Fruit fly (Drosophila melanogaster) whole organism, adult: ENCODE data around the gene CG46281.

Source experiments
- CG11617 ChIP-seq: fragments of 200-800 bp; sonication (Bioruptor generic); optimal IDR thresholded peaks from 2 replicates; lab custom pipeline; 2017; ENCODE audit warnings: mild to moderate bottlenecking, missing biosample characterization, missing genetic modification reagents, missing genetic modification characterization
- Crg-1 ChIP-seq: fragments of 200-800 bp; sonication (Bioruptor generic); optimal IDR thresholded peaks from 2 replicates; lab custom pipeline; 2016; ENCODE audit warnings: missing biosample characterization, missing genetic modification characterization
- Hr96 ChIP-seq: fragments of 200-800 bp; sonication (Bioruptor generic); optimal IDR thresholded peaks from 2 replicates; lab custom pipeline; 2016; ENCODE audit warnings: missing biosample characterization, missing genetic modification characterization
- Mnt ChIP-seq: fragments of 200-800 bp; sonication (Bioruptor generic); optimal IDR thresholded peaks from 2 replicates; lab custom pipeline; 2016; ENCODE audit warnings: missing biosample characterization, mild to moderate bottlenecking, missing genetic modification characterization
- bab1 ChIP-seq: fragments of 200-800 bp; sonication (Bioruptor generic); optimal IDR thresholded peaks from 3 replicates; lab custom pipeline; 2019; ENCODE audit warnings: missing biosample characterization, mild to moderate bottlenecking, missing genetic modification characterization, moderate library complexity
- kay ChIP-seq: fragments of 200-800 bp; sonication (Bioruptor generic); peaks from one replicate; lab custom pipeline; 2016; ENCODE audit warnings: missing biosample characterization, missing genetic modification characterization, borderline replicate concordance
- toe ChIP-seq: fragments of 200-800 bp; sonication (Bioruptor generic); optimal IDR thresholded peaks from 2 replicates; lab custom pipeline; 2016; ENCODE audit warnings: missing biosample characterization, missing genetic modification characterization

DNA sequence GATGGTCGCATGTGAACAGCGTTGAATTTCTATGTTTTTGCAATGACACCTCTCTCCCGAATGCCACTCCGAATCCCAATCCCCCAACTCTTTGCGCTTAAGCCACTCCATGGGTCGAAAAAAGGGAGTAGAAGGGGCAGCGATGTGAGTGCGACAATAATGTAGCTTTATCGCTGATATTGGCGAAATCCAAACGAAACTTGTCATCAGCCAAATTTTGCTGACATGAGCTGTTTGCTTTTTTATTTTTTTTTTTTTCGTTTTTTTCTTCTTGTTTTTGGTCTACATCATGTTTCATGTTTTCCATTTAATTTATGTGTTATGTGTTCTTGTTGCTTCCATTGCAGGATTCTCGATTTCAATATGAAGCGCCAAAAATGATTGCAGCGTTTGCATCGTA lies 11.1 kb downstream of the CG46281 start:
- TF ChIP-seq kay (no peak), toe (GFP tag; lab: Kevin White, UChicago) (no peak), Crg-1 (GFP tag; lab: Kevin White, UChicago) (no peak), bab1 (no peak), CG11617 (no peak), Mnt (no peak), Hr96 (GFP tag; lab: Kevin White, UChicago) (no peak)
